Fruit fly (Drosophila melanogaster): ENCODE results near the gene CG16812.
A peak's percentile ranks its signal among the peaks of the same experiment; 100 is the strongest.

Gene CG16812

DNA sequence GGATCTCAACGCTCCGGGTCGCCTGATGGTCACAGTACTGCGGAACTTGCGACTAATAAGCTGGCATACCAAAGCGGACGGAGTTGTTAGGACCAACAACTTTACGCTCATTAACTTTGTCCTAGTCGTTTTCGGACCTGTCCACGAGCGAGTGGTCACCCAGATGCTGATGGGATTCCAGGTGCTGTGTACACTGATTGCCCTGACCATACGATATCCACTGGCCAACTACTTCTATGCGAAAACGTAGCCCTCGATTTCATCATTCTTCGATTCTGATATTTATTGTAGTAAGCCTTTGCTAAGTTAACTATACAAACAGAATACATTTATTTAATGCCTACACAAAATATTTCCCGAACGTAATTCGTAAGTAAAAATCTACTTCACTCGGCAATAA lies 39.2 kb upstream of the CG16812 start, which contains the start of gene Rsph1:
Gene Rsph1 (plus strand): TSS at position 301 of the 400 bp plus-strand sequence.
- TF ChIP-seq CG14655 (GFP tag; optimal IDR thresholded peaks at IDR 0.05) = no peak
- TF ChIP-seq Snoo (tag; optimal IDR thresholded peaks at IDR 0.05) = no peak
- no peak for TF ChIP-seq CG4496 (GFP tag; IDR thresholded peaks at IDR 0.05)
- no peak for TF ChIP-seq CG8301 (tag; optimal IDR thresholded peaks at IDR 0.05)
- TF ChIP-seq Pif1A (GFP tag; optimal IDR thresholded peaks at IDR 0.05) = no peak
- no peak for TF ChIP-seq rn (GFP tag; IDR thresholded peaks at IDR 0.05)
- TF ChIP-seq CG15710 (tag; optimal IDR thresholded peaks at IDR 0.05) = no peak
- TF ChIP-seq CG8159 (tag; optimal IDR thresholded peaks at IDR 0.05) = no peak
- TF ChIP-seq D1 (tag; optimal IDR thresholded peaks at IDR 0.05) = no peak
- no peak for TF ChIP-seq CG34367 (tag; optimal IDR thresholded peaks at IDR 0.05)
- TF ChIP-seq CG10348 (GFP tag; IDR thresholded peaks at IDR 0.05) = no peak

DNA sequence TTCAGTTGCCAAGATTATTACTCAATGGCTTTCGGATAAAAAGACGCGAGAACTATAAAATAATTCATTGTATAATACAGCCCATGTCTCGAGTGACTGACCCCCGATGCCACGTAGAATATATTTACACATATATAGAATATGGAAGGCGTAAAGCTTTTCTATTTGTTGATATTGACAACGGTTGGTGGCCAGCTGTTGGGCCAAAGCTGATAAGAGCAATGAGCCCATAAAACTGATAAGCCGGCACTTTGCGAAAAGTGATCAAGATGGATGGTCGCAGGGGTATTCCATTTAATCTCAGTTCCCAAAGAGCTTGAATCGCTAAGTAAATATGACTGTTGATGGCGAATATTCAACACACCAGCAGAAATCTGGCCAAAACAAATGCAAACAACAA lies 31.9 kb upstream of the CG16812 start:
- TF ChIP-seq CG10348 (GFP tag; IDR thresholded peaks at IDR 0.05) (no peak), EcR (GFP tag; optimal IDR thresholded peaks at IDR 0.05) (peak; percentile 91)

DNA sequence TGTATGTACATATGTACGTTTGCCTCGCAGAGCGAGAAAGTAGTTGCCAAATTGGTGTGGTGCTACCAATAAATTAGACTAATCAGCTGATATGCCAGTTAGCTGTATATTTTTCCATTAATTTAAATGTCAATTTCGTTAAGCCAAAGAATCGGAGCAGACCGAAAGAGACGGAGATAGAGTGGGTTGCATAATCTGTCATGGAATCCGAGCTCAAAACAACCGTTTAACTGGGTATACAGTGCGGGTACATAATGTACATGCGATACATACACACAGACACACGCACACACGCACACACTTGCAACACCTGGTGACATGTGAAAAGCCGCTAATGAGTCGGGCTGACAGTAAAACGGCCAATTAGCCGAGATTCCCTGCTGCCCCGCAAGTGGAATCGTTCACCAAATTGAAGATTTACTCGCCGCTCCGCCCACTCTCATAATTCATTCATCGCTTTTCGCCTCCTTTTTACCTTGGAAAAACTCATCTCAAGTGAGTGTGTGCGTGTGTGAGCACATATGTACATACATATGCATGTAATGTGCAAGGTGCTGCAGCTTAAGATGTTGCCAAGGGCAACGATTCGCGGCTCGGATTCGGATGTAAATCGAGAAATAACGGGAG lies 31.2 kb upstream of the CG16812 start:
- TF ChIP-seq Ets98B (GFP tag; IDR thresholded peaks at IDR 0.05) (no peak), CG15710 (tag; optimal IDR thresholded peaks at IDR 0.05) (no peak), Pif1A (GFP tag; optimal IDR thresholded peaks at IDR 0.05) (no peak), CG13204 (GFP tag; optimal IDR thresholded peaks at IDR 0.05) (no peak), Snoo (tag; optimal IDR thresholded peaks at IDR 0.05) (no peak), CG8159 (tag; optimal IDR thresholded peaks at IDR 0.05) (no peak), gl (tag; optimal IDR thresholded peaks at IDR 0.05) (no peak), CG14655 (GFP tag; optimal IDR thresholded peaks at IDR 0.05) (no peak), D1 (tag; optimal IDR thresholded peaks at IDR 0.05) (no peak), CG17806 (tag; optimal IDR thresholded peaks at IDR 0.05) (no peak), CG12605 (GFP tag; IDR thresholded peaks at IDR 0.05) (no peak), CG10348 (GFP tag; IDR thresholded peaks at IDR 0.05) (no peak), CG4496 (GFP tag; IDR thresholded peaks at IDR 0.05) (no peak), CG34367 (tag; optimal IDR thresholded peaks at IDR 0.05) (no peak)

DNA sequence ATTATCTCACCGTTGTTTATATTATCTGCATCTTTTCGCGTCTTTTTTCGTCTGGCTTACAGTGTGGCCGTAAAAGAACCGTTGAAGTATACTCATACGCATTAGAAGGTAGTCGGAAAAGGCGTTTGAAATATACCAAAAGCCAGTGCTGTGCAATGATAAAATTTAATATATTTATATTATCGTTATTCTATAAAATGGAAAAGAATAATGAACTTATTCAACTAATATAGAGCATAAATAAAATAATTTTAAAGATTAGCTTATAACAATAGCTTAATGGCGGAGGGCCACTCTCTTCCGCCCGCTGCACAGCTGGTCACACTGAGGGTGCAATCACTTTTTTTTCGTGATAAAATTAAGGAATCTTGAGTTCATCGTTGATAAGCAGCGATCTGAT lies 30.5 kb upstream of the CG16812 start, which contains the start of the genes CG16974 and Edem2:
Gene CG16974 (minus strand): TSS at position 86 of the 400 bp plus-strand sequence.
Gene Edem2 (plus strand): TSS at position 308 of the 400 bp plus-strand sequence.
- TF ChIP-seq CG10348 (GFP tag; IDR thresholded peaks at IDR 0.05) = no peak
- TF ChIP-seq Pif1B (GFP tag; optimal IDR thresholded peaks at IDR 0.05) = no peak
- peak; percentile 59; the same call in 1 of the 3 replicates for TF ChIP-seq CG4496 (GFP tag; IDR thresholded peaks at IDR 0.05)
- no peak for TF ChIP-seq gl (tag; optimal IDR thresholded peaks at IDR 0.05)
- TF ChIP-seq Snoo (tag; optimal IDR thresholded peaks at IDR 0.05) = peak; percentile 53
- peak; percentile 60 for TF ChIP-seq Ets98B (GFP tag; IDR thresholded peaks at IDR 0.05)
- TF ChIP-seq CG15710 (tag; optimal IDR thresholded peaks at IDR 0.05) = peak; percentile 56
- peak; percentile 71 for TF ChIP-seq fd96Ca (GFP tag; IDR thresholded peaks at IDR 0.05)
- TF ChIP-seq CG13204 (GFP tag; optimal IDR thresholded peaks at IDR 0.05) = no peak
- no peak for TF ChIP-seq CG14655 (GFP tag; optimal IDR thresholded peaks at IDR 0.05)
- peak; percentile 42; the same call in 1 of the 2 replicates for TF ChIP-seq rn (GFP tag; IDR thresholded peaks at IDR 0.05)
- TF ChIP-seq CG32121 (GFP tag; IDR thresholded peaks at IDR 0.05) = peak; percentile 56; the same call in 1 of the 2 replicates
- TF ChIP-seq EcR (GFP tag; optimal IDR thresholded peaks at IDR 0.05) = peak; percentile 28

DNA sequence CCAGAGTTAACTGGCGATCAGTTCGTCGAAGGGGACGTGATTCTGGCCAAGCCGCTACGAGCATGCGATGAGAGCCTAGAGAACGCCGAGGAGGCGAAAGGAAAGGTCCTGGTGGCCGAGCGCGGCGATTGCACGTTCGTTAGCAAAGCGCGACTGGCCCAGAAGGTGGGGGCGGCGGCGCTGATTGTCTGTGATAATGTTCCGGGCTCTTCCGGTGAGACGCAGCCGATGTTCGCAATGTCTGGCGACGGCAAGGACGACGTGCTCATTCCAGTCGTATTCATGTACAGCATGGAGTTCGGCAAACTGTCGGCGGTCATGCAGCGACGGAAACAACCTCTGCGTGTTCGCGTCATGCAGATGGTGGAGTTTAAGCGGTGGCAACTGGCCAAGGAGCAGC lies 26.6 kb upstream of the CG16812 start:
- TF ChIP-seq CG14655 (GFP tag; optimal IDR thresholded peaks at IDR 0.05) (no peak), Pif1B (GFP tag; optimal IDR thresholded peaks at IDR 0.05) (no peak), EcR (GFP tag; optimal IDR thresholded peaks at IDR 0.05) (no peak), CG8159 (tag; optimal IDR thresholded peaks at IDR 0.05) (no peak), CG9948 (tag; optimal IDR thresholded peaks at IDR 0.05) (no peak), rn (GFP tag; IDR thresholded peaks at IDR 0.05) (no peak), CG4496 (GFP tag; IDR thresholded peaks at IDR 0.05) (no peak), gl (tag; optimal IDR thresholded peaks at IDR 0.05) (no peak), CG13204 (GFP tag; optimal IDR thresholded peaks at IDR 0.05) (no peak), CG10348 (GFP tag; IDR thresholded peaks at IDR 0.05) (no peak), Snoo (tag; optimal IDR thresholded peaks at IDR 0.05) (no peak), CG15710 (tag; optimal IDR thresholded peaks at IDR 0.05) (no peak)

DNA sequence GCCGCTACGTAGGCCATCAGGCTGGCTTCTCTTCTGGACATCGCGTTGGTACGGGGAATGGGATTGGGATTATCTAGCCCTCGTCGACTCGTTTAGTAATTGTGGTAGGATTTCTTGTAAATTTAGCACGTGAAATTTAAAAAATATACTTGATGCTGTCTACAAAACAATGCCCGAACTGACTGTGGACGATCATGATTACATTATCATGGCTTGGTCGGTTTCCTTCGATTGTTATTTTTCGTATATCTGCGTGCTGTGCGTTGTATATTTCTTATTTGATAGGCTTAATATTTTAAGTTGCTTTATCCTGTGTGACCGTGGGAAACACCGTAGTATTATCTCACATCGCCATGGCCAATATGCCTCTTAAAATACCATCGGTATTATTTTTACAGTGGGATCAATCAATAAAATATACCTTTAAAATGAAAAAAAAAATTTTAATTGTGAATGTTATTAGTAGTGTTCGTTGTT lies 19.4 kb upstream of the CG16812 start, which contains the start of gene CG16972:
Gene CG16972 (minus strand): TSS at position 336 of the 477 bp plus-strand sequence.
- TF ChIP-seq CG4496 (GFP tag; IDR thresholded peaks at IDR 0.05) (no peak), CG13204 (GFP tag; optimal IDR thresholded peaks at IDR 0.05) (no peak), Snoo (tag; optimal IDR thresholded peaks at IDR 0.05) (no peak), CG12605 (GFP tag; IDR thresholded peaks at IDR 0.05) (peak; percentile 7; the same call in 1 of the 2 replicates)
